Fruit fly (Drosophila melanogaster) whole organism, pupa: ENCODE measurements around the gene CG5707.

Source experiments
- CG9948 ChIP-seq: fragments of 200-800 bp; sonication (Bioruptor generic); optimal IDR thresholded peaks from 2 replicates; lab custom pipeline; 2018; ENCODE audit warnings: missing biosample characterization, mild to moderate bottlenecking, missing genetic modification characterization, moderate library complexity
- D1 ChIP-seq: fragments of 200-800 bp; sonication (Bioruptor generic); optimal IDR thresholded peaks from 2 replicates; lab custom pipeline; 2018; ENCODE audit warnings: missing biosample characterization, mild to moderate bottlenecking, missing genetic modification characterization, moderate library complexity
- EcR ChIP-seq: fragments of 200-800 bp; sonication (Bioruptor generic); optimal IDR thresholded peaks from 3 replicates; lab custom pipeline; 2019; ENCODE audit warnings: missing biosample characterization, missing genetic modification characterization, mild to moderate bottlenecking, moderate library complexity, missing genetic modification reagents

DNA sequence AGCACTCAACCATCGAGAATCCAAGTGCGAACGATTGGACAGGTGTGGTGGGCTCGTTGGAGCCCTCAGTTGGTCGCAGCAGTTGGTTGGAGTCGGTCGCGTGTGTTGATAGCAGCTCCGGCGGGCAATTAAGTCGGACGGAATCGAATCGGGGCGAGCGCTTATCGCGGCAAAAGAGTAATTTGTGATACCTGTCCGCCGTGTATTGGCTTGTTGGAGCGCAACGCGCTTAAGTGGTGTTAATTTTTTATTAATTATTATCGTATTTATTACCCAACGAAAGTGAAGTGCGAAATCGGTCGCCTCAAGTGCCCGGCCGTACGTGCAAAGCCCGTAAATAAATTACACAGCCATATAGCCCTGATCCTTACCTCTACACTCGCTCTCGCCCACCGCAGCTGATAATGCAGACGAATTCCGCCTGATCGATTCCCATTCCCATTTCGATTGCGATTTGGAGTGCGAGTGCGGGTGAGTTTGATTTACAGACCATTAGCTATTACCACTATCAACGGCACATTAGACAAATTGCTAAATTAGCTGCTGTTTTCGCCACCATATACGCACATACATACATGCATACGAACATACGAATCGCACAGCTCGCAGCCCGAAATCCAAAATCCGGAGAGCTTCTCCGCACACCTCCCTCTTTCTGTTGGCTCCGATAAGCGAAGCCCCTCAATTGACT, 45.7 kb upstream of the CG5707 start, which contains the start of gene ACXD:
- TF ChIP-seq EcR (GFP tag; lab: Kevin White, UChicago) (no peak), CG9948 (tag; lab: Kevin White, UChicago) (no peak), D1 (no peak)
